Fruit fly (Drosophila melanogaster) whole organism, pupa: ENCODE measurements around the gene Abl.

Experiments
- CG10348 ChIP-seq: fragments of 200-800 bp; sonication (Bioruptor generic); IDR thresholded peaks from 2 replicates; pipeline ENCODE4 v1.3.6; 2022; ENCODE audit warnings: missing biosample characterization, missing genetic modification characterization
- CG12605 ChIP-seq: fragments of 200-800 bp; sonication (Bioruptor generic); IDR thresholded peaks from 2 replicates; pipeline ENCODE4 v1.3.6; 2022; ENCODE audit warnings: missing biosample characterization, missing genetic modification characterization
- CG13204 ChIP-seq: fragments of 200-800 bp; sonication (Bioruptor generic); optimal IDR thresholded peaks from 2 replicates; lab custom pipeline; 2018; ENCODE audit warnings: missing biosample characterization, mild to moderate bottlenecking, missing genetic modification characterization, moderate library complexity
- CG34367 ChIP-seq: fragments of 200-800 bp; sonication (Bioruptor generic); optimal IDR thresholded peaks from 2 replicates; lab custom pipeline; 2018; ENCODE audit warnings: missing biosample characterization, mild to moderate bottlenecking, missing genetic modification characterization
- CG8159 ChIP-seq: fragments of 200-800 bp; sonication (Bioruptor generic); optimal IDR thresholded peaks from 3 replicates; lab custom pipeline; 2018; ENCODE audit warnings: missing biosample characterization, mild to moderate bottlenecking, missing genetic modification characterization, moderate library complexity
- CG8301 ChIP-seq: fragments of 200-800 bp; sonication (Bioruptor generic); optimal IDR thresholded peaks from 2 replicates; lab custom pipeline; 2018; ENCODE audit warnings: missing biosample characterization, mild to moderate bottlenecking, missing genetic modification characterization
- Ets98B ChIP-seq: fragments of 200-800 bp; sonication (Bioruptor generic); IDR thresholded peaks from 2 replicates; pipeline ENCODE4 v1.3.6; 2022; ENCODE audit warnings: missing biosample characterization, missing genetic modification characterization
- Pif1A ChIP-seq: fragments of 200-800 bp; sonication (Bioruptor generic); optimal IDR thresholded peaks from 3 replicates; lab custom pipeline; 2016; ENCODE audit warnings: missing biosample characterization, missing genetic modification characterization
- Pif1B ChIP-seq: fragments of 200-800 bp; sonication (Bioruptor generic); optimal IDR thresholded peaks from 3 replicates; lab custom pipeline; 2016; ENCODE audit warnings: missing biosample characterization, missing genetic modification characterization
- Snoo ChIP-seq: fragments of 200-800 bp; sonication (Bioruptor generic); optimal IDR thresholded peaks from 3 replicates; lab custom pipeline; 2017; ENCODE audit warnings: missing biosample characterization, mild to moderate bottlenecking, missing genetic modification characterization, inconsistent platforms
- fd96Ca ChIP-seq: fragments of 200-800 bp; sonication (Bioruptor generic); IDR thresholded peaks from 3 replicates; pipeline ENCODE4 v1.3.6; 2022; ENCODE audit warnings: missing biosample characterization, missing genetic modification characterization

DNA sequence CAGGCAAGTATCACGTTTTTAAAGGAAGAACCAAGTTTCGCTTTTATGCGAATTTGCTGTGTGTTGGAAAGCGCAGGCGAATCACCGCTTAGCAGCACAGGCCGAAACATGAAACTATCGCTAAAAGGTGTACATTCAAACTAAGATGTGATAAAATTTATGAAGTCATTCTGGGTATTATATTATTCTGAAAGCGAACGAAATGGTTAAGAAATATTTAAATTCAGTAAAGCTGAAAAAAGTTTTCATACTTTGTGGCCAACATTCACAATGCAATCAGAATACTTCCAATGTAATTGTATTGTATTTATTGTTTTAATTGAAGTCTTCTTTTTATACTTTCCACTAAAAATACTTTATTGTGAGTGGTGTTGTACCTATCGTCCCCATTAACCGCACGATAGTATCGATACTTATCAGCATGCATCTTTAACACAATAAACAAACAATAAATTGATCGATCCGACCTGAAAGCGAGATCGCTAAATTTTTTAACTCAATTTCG is 66.4 kb downstream of the Abl start, which contains the start of gene Smn:
- TF ChIP-seq CG34367 (tag; lab: Kevin White, UChicago) = peak; percentile 17
- no peak for TF ChIP-seq Pif1B (GFP tag; lab: Kevin White, UChicago)
- no peak for TF ChIP-seq Pif1A
- no peak for TF ChIP-seq CG8159 (tag; lab: Kevin White, UChicago)
- TF ChIP-seq CG13204 (GFP tag; lab: Kevin White, UChicago) = no peak
- TF ChIP-seq CG12605 (GFP tag; lab: Robert Waterston, UW) = no peak
- peak; percentile 41 for TF ChIP-seq CG8301 (tag; lab: Kevin White, UChicago)
- peak; percentile 33 for TF ChIP-seq Snoo
- TF ChIP-seq Ets98B (GFP tag; lab: Robert Waterston, UW) = peak; percentile 17; the same call in 1 of the 2 replicates
- TF ChIP-seq fd96Ca (GFP tag; lab: Robert Waterston, UW) = no peak
- no peak for TF ChIP-seq CG10348
